Fruit fly (Drosophila melanogaster) whole organism: ENCODE data around the gene CG3071.

Source experiments
- CG8478 ChIP-seq: fragments of >200 bp; optimal IDR thresholded peaks from 2 replicates; lab custom pipeline; 2018; ENCODE audit warnings: inconsistent platforms
- Dll ChIP-seq: fragments of >200 bp; optimal IDR thresholded peaks from 2 replicates; lab custom pipeline; 2017
- EcR ChIP-seq, 2 experiments: fragments of >200 bp; optimal IDR thresholded peaks; 2 replicates each; lab custom pipeline; 2017; ENCODE audit warnings: missing biosample characterization in 2 of 2, missing genetic modification characterization in 2 of 2, missing genetic modification reagents in 2 of 2
- pan ChIP-seq: fragments of >200 bp; optimal IDR thresholded peaks from 2 replicates; lab custom pipeline; 2017
- psq ChIP-seq: fragments of >200 bp; optimal IDR thresholded peaks from 2 replicates; lab custom pipeline; 2017
- usp ChIP-seq: fragments of >200 bp; optimal IDR thresholded peaks from 2 replicates; lab custom pipeline; 2017; ENCODE audit warnings: missing biosample characterization, missing genetic modification characterization, mixed read lengths

DNA sequence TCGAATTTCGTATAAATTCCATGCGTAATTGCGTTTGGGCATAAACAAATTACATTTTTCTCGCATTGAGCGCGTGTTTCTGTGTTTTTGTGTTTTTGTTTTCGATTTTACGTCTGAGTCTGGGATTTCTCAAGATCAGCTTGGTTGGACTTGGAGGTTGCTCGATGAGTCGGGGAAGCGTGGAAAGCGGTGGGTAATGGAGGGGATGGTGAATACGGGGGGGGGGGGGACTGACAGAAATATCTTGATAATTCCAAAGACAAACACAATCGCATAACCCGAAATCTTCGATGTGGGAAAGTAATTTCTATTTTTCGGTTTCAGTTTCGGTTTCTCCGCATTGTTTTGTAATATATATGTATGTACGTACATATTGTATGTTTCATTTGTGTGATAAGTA lies 42.6 kb downstream of the CG3071 start:
- TF ChIP-seq pan (no peak), Dll (no peak), psq (lab: Kevin White, UChicago) (no peak), CG8478 (lab: Kevin White, UChicago) (no peak), EcR (GFP tag; optimal IDR thresholded peaks at IDR 0.05; lab: Kevin White, UChicago) (no peak), usp (GFP tag; lab: Kevin White, UChicago) (no peak)
